Worm (Caenorhabditis elegans): ENCODE measurements around the gene irld-24.

Gene irld-24

ce11 chrX:13948167-13948566 is 38.2 kb upstream of the irld-24 start:
- TF ChIP-seq bed-3 (GFP tag; optimal IDR thresholded peaks at IDR 0.05) (no peak), ces-1 (GFP tag; optimal IDR thresholded peaks at IDR 0.05) (peak; percentile 3), cnd-1 (tag; optimal IDR thresholded peaks at IDR 0.05) (peak; percentile 82), mep-1 (tag; optimal IDR thresholded peaks at IDR 0.05) (no peak), nhr-237 (tag; optimal IDR thresholded peaks at IDR 0.05) (no peak), ceh-39 (tag; optimal IDR thresholded peaks at IDR 0.05) (no peak), elt-1 (tag; optimal IDR thresholded peaks at IDR 0.05; ENCODE audit: borderline replicate concordance, insufficient read depth) (no peak), elt-3 (tag; optimal IDR thresholded peaks at IDR 0.05) (no peak), mls-2 (tag; optimal IDR thresholded peaks at IDR 0.05) (peak; percentile 54), unc-39 (tag; optimal IDR thresholded peaks at IDR 0.05) (no peak), nhr-28 (tag; optimal IDR thresholded peaks at IDR 0.05) (no peak), blmp-1 (tag; optimal IDR thresholded peaks at IDR 0.05) (no peak), pha-4 (tag; optimal IDR thresholded peaks at IDR 0.05) (peak; percentile 30), mab-5 (tag; optimal IDR thresholded peaks at IDR 0.05) (no peak), tbx-8 (GFP tag; optimal IDR thresholded peaks at IDR 0.05) (no peak), drap-1 (GFP tag; optimal IDR thresholded peaks at IDR 0.05) (peak; percentile 46), nhr-2 (tag; optimal IDR thresholded peaks at IDR 0.05) (peak; percentile 42), hlh-1 (tag; optimal IDR thresholded peaks at IDR 0.05) (peak; percentile 35), nhr-76 (tag; optimal IDR thresholded peaks at IDR 0.05) (no peak), ztf-11 (tag; optimal IDR thresholded peaks at IDR 0.05) (no peak), flh-1 (GFP tag; optimal IDR thresholded peaks at IDR 0.05) (no peak), ceh-83 (GFP tag; optimal IDR thresholded peaks at IDR 0.05) (no peak), lin-32 (GFP tag; optimal IDR thresholded peaks at IDR 0.05) (peak; percentile 50), sptf-1 (tag; optimal IDR thresholded peaks at IDR 0.05) (peak; percentile 38), zip-8 (tag; optimal IDR thresholded peaks at IDR 0.05) (no peak), unc-62 (GFP tag; optimal IDR thresholded peaks at IDR 0.05) (no peak), sem-2 (GFP tag; optimal IDR thresholded peaks at IDR 0.05) (no peak), nhr-12 (tag; optimal IDR thresholded peaks at IDR 0.05) (no peak), ceh-43 (GFP tag; optimal IDR thresholded peaks at IDR 0.05) (no peak), snpc-4 (tag; optimal IDR thresholded peaks at IDR 0.05) (no peak), lin-13 (tag; optimal IDR thresholded peaks at IDR 0.05) (peak; percentile 36), ham-2 (GFP tag; optimal IDR thresholded peaks at IDR 0.05) (no peak), M03D4.4 (tag; optimal IDR thresholded peaks at IDR 0.05) (no peak), lsy-2 (tag; optimal IDR thresholded peaks at IDR 0.05) (no peak), unc-120 (tag; optimal IDR thresholded peaks at IDR 0.05; ENCODE audit: poor library complexity, severe bottlenecking) (peak; percentile 49)

ce11 chrX:13948810-13949209 is 37.6 kb upstream of the irld-24 start, which contains the start of gene alg-1:
Gene alg-1, plus strand, starts transcription at chrX:13949110.
- TF ChIP-seq lin-13 (tag; optimal IDR thresholded peaks at IDR 0.05) = no peak
- no peak for TF ChIP-seq drap-1 (GFP tag; optimal IDR thresholded peaks at IDR 0.05)
- TF ChIP-seq pha-4 (tag; optimal IDR thresholded peaks at IDR 0.05) = no peak
- TF ChIP-seq mab-5 (tag; optimal IDR thresholded peaks at IDR 0.05) = no peak
- no peak for TF ChIP-seq M03D4.4 (tag; optimal IDR thresholded peaks at IDR 0.05)
- TF ChIP-seq nhr-76 (tag; optimal IDR thresholded peaks at IDR 0.05) = no peak
- TF ChIP-seq nhr-2 (tag; optimal IDR thresholded peaks at IDR 0.05) = no peak
- TF ChIP-seq lsy-2 (tag; optimal IDR thresholded peaks at IDR 0.05) = no peak
- TF ChIP-seq hlh-1 (tag; optimal IDR thresholded peaks at IDR 0.05) = no peak
- no peak for TF ChIP-seq nhr-28 (tag; optimal IDR thresholded peaks at IDR 0.05)
- TF ChIP-seq mep-1 (tag; optimal IDR thresholded peaks at IDR 0.05) = no peak
- TF ChIP-seq elt-3 (tag; optimal IDR thresholded peaks at IDR 0.05) = no peak
- no peak for TF ChIP-seq unc-39 (tag; optimal IDR thresholded peaks at IDR 0.05)
- TF ChIP-seq nhr-237 (tag; optimal IDR thresholded peaks at IDR 0.05) = no peak
- TF ChIP-seq ztf-11 (tag; optimal IDR thresholded peaks at IDR 0.05) = no peak
- no peak for TF ChIP-seq ham-2 (GFP tag; optimal IDR thresholded peaks at IDR 0.05)

ce11 chrX:13950620-13951152 is 35.7 kb upstream of the irld-24 start:
- no peak for TF ChIP-seq nhr-76 (tag; optimal IDR thresholded peaks at IDR 0.05)
- TF ChIP-seq ceh-43 (GFP tag; optimal IDR thresholded peaks at IDR 0.05) = no peak
- TF ChIP-seq unc-62 (GFP tag; optimal IDR thresholded peaks at IDR 0.05) = peak; percentile 30
- no peak for TF ChIP-seq lin-32 (GFP tag; optimal IDR thresholded peaks at IDR 0.05)
- TF ChIP-seq unc-120 (tag; optimal IDR thresholded peaks at IDR 0.05; ENCODE audit: poor library complexity, severe bottlenecking) = peak; percentile 86
- TF ChIP-seq snpc-4 (tag; optimal IDR thresholded peaks at IDR 0.05) = no peak
- TF ChIP-seq blmp-1 (tag; optimal IDR thresholded peaks at IDR 0.05) = no peak
- TF ChIP-seq hlh-1 (tag; optimal IDR thresholded peaks at IDR 0.05) = peak; percentile 87
- TF ChIP-seq mls-2 (tag; optimal IDR thresholded peaks at IDR 0.05) = peak; percentile 11
- TF ChIP-seq sptf-1 (tag; optimal IDR thresholded peaks at IDR 0.05) = peak; percentile 25
- TF ChIP-seq zip-8 (tag; optimal IDR thresholded peaks at IDR 0.05) = no peak
- TF ChIP-seq mab-5 (tag; optimal IDR thresholded peaks at IDR 0.05) = no peak
- TF ChIP-seq ces-1 (GFP tag; optimal IDR thresholded peaks at IDR 0.05) = no peak
- no peak for TF ChIP-seq bed-3 (GFP tag; optimal IDR thresholded peaks at IDR 0.05)
- no peak for TF ChIP-seq elt-3 (tag; optimal IDR thresholded peaks at IDR 0.05)
- TF ChIP-seq ceh-39 (tag; optimal IDR thresholded peaks at IDR 0.05) = peak; percentile 23
- no peak for TF ChIP-seq flh-1 (GFP tag; optimal IDR thresholded peaks at IDR 0.05)
- TF ChIP-seq unc-39 (tag; optimal IDR thresholded peaks at IDR 0.05) = no peak
- TF ChIP-seq nhr-28 (tag; optimal IDR thresholded peaks at IDR 0.05) = no peak
- TF ChIP-seq pha-4 (tag; optimal IDR thresholded peaks at IDR 0.05) = peak; percentile 32
- TF ChIP-seq mep-1 (tag; optimal IDR thresholded peaks at IDR 0.05) = peak; percentile 21
- TF ChIP-seq drap-1 (GFP tag; optimal IDR thresholded peaks at IDR 0.05) = peak; percentile 12
- TF ChIP-seq nhr-237 (tag; optimal IDR thresholded peaks at IDR 0.05) = peak; percentile 29
- TF ChIP-seq nhr-2 (tag; optimal IDR thresholded peaks at IDR 0.05) = no peak
- TF ChIP-seq lin-13 (tag; optimal IDR thresholded peaks at IDR 0.05) = peak; percentile 3
- no peak for TF ChIP-seq elt-1 (tag; optimal IDR thresholded peaks at IDR 0.05; ENCODE audit: borderline replicate concordance, insufficient read depth)
- TF ChIP-seq tbx-8 (GFP tag; optimal IDR thresholded peaks at IDR 0.05) = no peak
- TF ChIP-seq nhr-12 (tag; optimal IDR thresholded peaks at IDR 0.05) = no peak
- TF ChIP-seq ztf-11 (tag; optimal IDR thresholded peaks at IDR 0.05) = peak; percentile 22
- no peak for TF ChIP-seq ceh-83 (GFP tag; optimal IDR thresholded peaks at IDR 0.05)
- TF ChIP-seq M03D4.4 (tag; optimal IDR thresholded peaks at IDR 0.05) = no peak
- no peak for TF ChIP-seq sem-2 (GFP tag; optimal IDR thresholded peaks at IDR 0.05)
- peak; percentile 42 for TF ChIP-seq cnd-1 (tag; optimal IDR thresholded peaks at IDR 0.05)
- no peak for TF ChIP-seq lsy-2 (tag; optimal IDR thresholded peaks at IDR 0.05)
- peak; percentile 98 for TF ChIP-seq ham-2 (GFP tag; optimal IDR thresholded peaks at IDR 0.05)

Data from whole organism, mixed stage, embryonic.